Fruit fly (Drosophila melanogaster) whole organism, embryonic: ENCODE measurements around the gene Orct2.
A peak's percentile ranks its signal among the peaks of the same experiment; 100 is the strongest.

Experiments
- Adf1 ChIP-seq: fragments of 200-800 bp; sonication (Bioruptor generic); IDR thresholded peaks from 2 replicates; pipeline ENCODE4 v1.3.6; 2022; ENCODE audit warnings: missing biosample characterization, missing genetic modification characterization
- Aef1 ChIP-seq: fragments of 200-800 bp; sonication (Bioruptor generic); IDR thresholded peaks from 3 replicates; pipeline ENCODE4 v1.3.6; 2022; ENCODE audit warnings: missing biosample characterization, missing genetic modification characterization
- Atf6 ChIP-seq: fragments of 200-800 bp; sonication (Bioruptor generic); IDR thresholded peaks from 2 replicates; pipeline ENCODE4 v1.3.6; 2022; ENCODE audit warnings: missing biosample characterization, missing genetic modification characterization
- B-H1 ChIP-seq: fragments of 200-800 bp; sonication (Bioruptor generic); IDR thresholded peaks from 3 replicates; pipeline ENCODE4 v1.3.6; 2022; ENCODE audit warnings: missing biosample characterization, missing genetic modification characterization
- CG10543 ChIP-seq: fragments of 200-800 bp; sonication (Bioruptor generic); optimal IDR thresholded peaks from 3 replicates; lab custom pipeline; 2017; ENCODE audit warnings: missing biosample characterization, mild to moderate bottlenecking, missing genetic modification characterization, moderate library complexity
- CG11504 ChIP-seq: fragments of 200-800 bp; sonication (Bioruptor generic); optimal IDR thresholded peaks from 3 replicates; lab custom pipeline; 2019; ENCODE audit warnings: missing biosample characterization, mild to moderate bottlenecking, missing genetic modification characterization, moderate library complexity
- CG11695 ChIP-seq: fragments of 200-800 bp; sonication (Bioruptor generic); IDR thresholded peaks from 3 replicates; pipeline ENCODE4 v1.3.6; 2022; ENCODE audit warnings: missing biosample characterization, missing genetic modification characterization
- CG12391 ChIP-seq: fragments of 200-800 bp; sonication (Bioruptor generic); optimal IDR thresholded peaks from 3 replicates; lab custom pipeline; 2018; ENCODE audit warnings: missing biosample characterization, mild to moderate bottlenecking, missing genetic modification characterization, moderate library complexity
- CG13424 ChIP-seq: fragments of 200-800 bp; sonication (Bioruptor generic); optimal IDR thresholded peaks from 2 replicates; lab custom pipeline; 2019; ENCODE audit warnings: missing biosample characterization, mild to moderate bottlenecking, missing genetic modification characterization, moderate library complexity
- CG14965 ChIP-seq: fragments of 200-800 bp; sonication (Bioruptor generic); optimal IDR thresholded peaks from 2 replicates; lab custom pipeline; 2016; ENCODE audit warnings: missing biosample characterization, missing genetic modification characterization, borderline replicate concordance
- CG15601 ChIP-seq: fragments of 200-800 bp; sonication (Bioruptor generic); optimal IDR thresholded peaks from 3 replicates; lab custom pipeline; 2019; ENCODE audit warnings: missing biosample characterization, mild to moderate bottlenecking, missing genetic modification characterization, moderate library complexity
- CG16779 ChIP-seq: fragments of 200-800 bp; sonication (Bioruptor generic); IDR thresholded peaks from 2 replicates; pipeline ENCODE4 v1.3.6; 2022; ENCODE audit warnings: missing biosample characterization, missing genetic modification characterization
- CG16813 ChIP-seq: fragments of 200-800 bp; sonication (Bioruptor generic); IDR thresholded peaks from 3 replicates; pipeline ENCODE4 v1.3.6; 2022; ENCODE audit warnings: missing biosample characterization, missing genetic modification characterization; ENCODE audit not compliant: partially characterized antibody
- CG17328 ChIP-seq: fragments of 200-800 bp; sonication (Bioruptor generic); IDR thresholded peaks from 2 replicates; pipeline ENCODE4 v1.3.6; 2022; ENCODE audit warnings: missing biosample characterization, missing genetic modification characterization
- CG17361 ChIP-seq: fragments of 200-800 bp; sonication (Bioruptor generic); IDR thresholded peaks from 3 replicates; pipeline ENCODE4 v1.3.6; 2022; ENCODE audit warnings: missing biosample characterization, missing genetic modification characterization
- CG1832 ChIP-seq: fragments of 200-800 bp; sonication (Bioruptor generic); optimal IDR thresholded peaks from 2 replicates; lab custom pipeline; 2017; ENCODE audit warnings: missing biosample characterization, mild to moderate bottlenecking, missing genetic modification characterization, inconsistent platforms
- CG30403 ChIP-seq: fragments of 200-800 bp; sonication (Bioruptor generic); optimal IDR thresholded peaks from 3 replicates; lab custom pipeline; 2016; ENCODE audit warnings: missing biosample characterization, missing genetic modification characterization
- CG4360 ChIP-seq: fragments of 200-800 bp; sonication (Bioruptor generic); IDR thresholded peaks from 2 replicates; pipeline ENCODE4 v1.3.6; 2022; ENCODE audit warnings: missing biosample characterization, missing genetic modification characterization
- CG7928 ChIP-seq: fragments of 200-800 bp; sonication (Bioruptor generic); optimal IDR thresholded peaks from 2 replicates; lab custom pipeline; 2017; ENCODE audit warnings: missing biosample characterization, mild to moderate bottlenecking, missing genetic modification characterization
- CG8290 ChIP-seq, 3 experiments: fragments of 200-800 bp; sonication (Bioruptor generic); optimal IDR thresholded peaks; 2 replicates each; lab custom pipeline; 2016 to 2019; ENCODE audit warnings: missing biosample characterization in 3 of 3, missing genetic modification characterization in 3 of 3, mild to moderate bottlenecking in 2 of 3, moderate library complexity in 1 of 3
- CG9609 ChIP-seq: fragments of 200-800 bp; sonication (Bioruptor generic); optimal IDR thresholded peaks from 3 replicates; lab custom pipeline; 2016; ENCODE audit warnings: missing biosample characterization, missing genetic modification characterization
- CG9727 ChIP-seq: fragments of 200-800 bp; sonication (Bioruptor generic); optimal IDR thresholded peaks from 3 replicates; lab custom pipeline; 2017; ENCODE audit warnings: missing biosample characterization, mild to moderate bottlenecking, missing genetic modification characterization
- CrebB ChIP-seq: fragments of 200-800 bp; sonication (Bioruptor generic); optimal IDR thresholded peaks from 3 replicates; lab custom pipeline; 2018; ENCODE audit warnings: missing biosample characterization, mild to moderate bottlenecking, missing genetic modification characterization
- Dll ChIP-seq: fragments of 200-800 bp; sonication (Bioruptor generic); IDR thresholded peaks from 4 replicates; pipeline ENCODE4 v1.3.6; 2022; ENCODE audit warnings: missing biosample characterization, missing genetic modification characterization; ENCODE audit not compliant: partially characterized antibody
- E2f2 ChIP-seq: fragments of 200-800 bp; sonication (Bioruptor generic); IDR thresholded peaks from 2 replicates; pipeline ENCODE4 v1.3.6; 2022; ENCODE audit warnings: missing biosample characterization, missing genetic modification characterization
- Lhr ChIP-seq: fragments of 200-800 bp; sonication (Bioruptor generic); optimal IDR thresholded peaks from 3 replicates; lab custom pipeline; 2017; ENCODE audit warnings: mild to moderate bottlenecking, missing biosample characterization, missing genetic modification reagents, missing genetic modification characterization
- MESR4 ChIP-seq: fragments of 200-800 bp; sonication (Bioruptor generic); optimal IDR thresholded peaks from 2 replicates; lab custom pipeline; 2018; ENCODE audit warnings: missing biosample characterization, mild to moderate bottlenecking, missing genetic modification characterization, moderate library complexity
- Meics ChIP-seq: fragments of 200-800 bp; sonication (Bioruptor generic); optimal IDR thresholded peaks from 2 replicates; lab custom pipeline; 2017; ENCODE audit warnings: missing biosample characterization, mild to moderate bottlenecking, missing genetic modification characterization
- NC2β ChIP-seq: fragments of 200-800 bp; sonication (Bioruptor generic); optimal IDR thresholded peaks from 2 replicates; lab custom pipeline; 2016; ENCODE audit warnings: missing biosample characterization, missing genetic modification characterization
- Nf-YC ChIP-seq: fragments of 200-800 bp; optimal IDR thresholded peaks from 3 replicates; lab custom pipeline; 2019; ENCODE audit warnings: missing biosample characterization, mild to moderate bottlenecking, missing genetic modification characterization, moderate library complexity
- PHDP ChIP-seq: fragments of 200-800 bp; sonication (Bioruptor generic); optimal IDR thresholded peaks from 3 replicates; lab custom pipeline; 2018; ENCODE audit warnings: missing biosample characterization, mild to moderate bottlenecking, missing genetic modification characterization, moderate library complexity
- Usf ChIP-seq: fragments of 200-800 bp; sonication (Bioruptor generic); optimal IDR thresholded peaks from 2 replicates; lab custom pipeline; 2017; ENCODE audit warnings: missing genotype, missing biosample characterization, missing genetic modification characterization
- abd-A ChIP-seq: fragments of 200-800 bp; sonication (Bioruptor generic); optimal IDR thresholded peaks from 3 replicates; lab custom pipeline; 2019; ENCODE audit warnings: missing biosample characterization, mild to moderate bottlenecking, missing genetic modification characterization, moderate library complexity
- aop ChIP-seq: fragments of 200-800 bp; sonication (Bioruptor generic); IDR thresholded peaks from 2 replicates; pipeline ENCODE4 v1.3.6; 2022; ENCODE audit warnings: missing biosample characterization, missing genetic modification characterization
- br ChIP-seq: fragments of >200 bp; optimal IDR thresholded peaks from 2 replicates; lab custom pipeline; 2017
- cato ChIP-seq: fragments of 200-800 bp; sonication (Bioruptor generic); optimal IDR thresholded peaks from 2 replicates; lab custom pipeline; 2016; ENCODE audit warnings: missing biosample characterization, missing genetic modification characterization, borderline replicate concordance
- crp ChIP-seq, 2 experiments: fragments of 200-800 bp; sonication (Bioruptor generic); optimal IDR thresholded peaks; 2 replicates in 1 of 2; 3 replicates in 1 of 2; lab custom pipeline; 2017; ENCODE audit warnings: missing biosample characterization in 2 of 2, missing genetic modification characterization in 2 of 2, mild to moderate bottlenecking in 1 of 2, moderate library complexity in 1 of 2
- gem ChIP-seq: fragments of 200-800 bp; sonication (Bioruptor generic); optimal IDR thresholded peaks from 2 replicates; lab custom pipeline; 2019; ENCODE audit warnings: missing biosample characterization, mild to moderate bottlenecking, missing genetic modification characterization, moderate library complexity
- prd ChIP-seq, 3 experiments: fragments of >200 bp in 2 of 3; fragments of 200-800 bp in 1 of 3; sonication (Bioruptor generic) in 1 of 3; optimal IDR thresholded peaks in 2 of 3; IDR thresholded peaks in 1 of 3; 2 replicates in 2 of 3; 3 replicates in 1 of 3; pipeline versions ENCODE4 v1.3.6 to Lab custom; 2017 to 2022; ENCODE audit warnings: missing biosample characterization in 1 of 3, missing genetic modification characterization in 1 of 3
- scrt ChIP-seq: fragments of 200-800 bp; sonication (Bioruptor generic); optimal IDR thresholded peaks from 2 replicates; lab custom pipeline; 2018; ENCODE audit warnings: missing biosample characterization, mild to moderate bottlenecking, missing genetic modification characterization, moderate library complexity
- sens-2 ChIP-seq: fragments of 200-800 bp; sonication (Bioruptor generic); IDR thresholded peaks from 2 replicates; pipeline ENCODE4 v1.3.6; 2022; ENCODE audit warnings: missing biosample characterization, missing genetic modification characterization
- seq ChIP-seq: fragments of 200-800 bp; sonication (Bioruptor generic); IDR thresholded peaks from 2 replicates; pipeline ENCODE4 v1.3.6; 2022; ENCODE audit warnings: missing biosample characterization, missing genetic modification characterization
- slp2 ChIP-seq: fragments of 200-800 bp; sonication (Bioruptor generic); optimal IDR thresholded peaks from 2 replicates; lab custom pipeline; 2016; ENCODE audit warnings: missing biosample characterization, missing genetic modification characterization
- so ChIP-seq: fragments of 200-800 bp; sonication (Bioruptor generic); IDR thresholded peaks from 3 replicates; pipeline ENCODE4 v1.3.6; 2022; ENCODE audit warnings: missing biosample characterization, missing genetic modification characterization
- zf30C ChIP-seq: fragments of 200-800 bp; sonication (Bioruptor generic); optimal IDR thresholded peaks from 3 replicates; lab custom pipeline; 2018; ENCODE audit warnings: missing biosample characterization, mild to moderate bottlenecking, missing genetic modification characterization

Gene Orct2

DNA sequence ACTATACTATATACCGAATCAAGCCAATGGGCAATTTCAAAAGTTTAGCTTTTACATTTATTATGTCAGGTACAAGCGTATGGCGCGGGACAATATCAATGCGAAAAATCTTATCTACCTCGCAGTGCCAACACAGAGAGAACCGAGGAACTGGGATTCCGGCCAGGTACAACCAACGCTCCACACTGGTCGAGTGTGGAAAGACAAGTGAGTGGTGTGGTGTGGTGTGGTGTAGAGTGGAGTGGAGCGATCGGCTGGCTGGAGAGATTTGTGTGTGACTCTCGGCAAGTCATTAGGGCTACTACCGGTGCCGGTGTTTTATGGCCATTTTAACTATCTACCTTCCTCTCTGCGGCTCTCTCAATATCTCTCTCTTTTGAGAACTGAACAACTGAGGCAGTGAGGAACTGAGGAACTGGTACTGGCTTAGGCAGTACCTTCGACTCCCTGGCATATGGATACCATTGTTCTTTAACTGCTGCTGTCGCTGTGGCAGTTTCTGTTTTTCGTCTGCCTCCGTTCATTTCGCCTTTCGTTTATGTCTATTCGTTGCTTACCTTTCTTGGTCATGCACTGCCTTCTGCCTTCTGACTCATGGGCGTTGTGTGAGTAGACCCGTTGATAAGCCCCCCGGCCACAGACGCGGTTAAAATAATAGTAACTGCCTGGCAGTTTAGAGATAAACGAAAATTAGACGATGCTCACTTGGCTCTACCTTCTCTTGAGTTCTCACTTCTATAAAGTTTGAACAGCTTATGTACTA, 13.4 kb upstream of the Orct2 start (continued):
- TF ChIP-seq E2f2 (GFP tag; lab: Robert Waterston, UW): peak; percentile 62
- peak; percentile 79 for TF ChIP-seq CG15601 (tag; lab: Kevin White, UChicago)
- peak; percentile 68 for TF ChIP-seq cato (GFP tag; lab: Kevin White, UChicago)
- TF ChIP-seq prd (optimal IDR thresholded peaks at IDR 0.05; lab: Kevin White, UChicago): no peak
- TF ChIP-seq prd (GFP tag; IDR thresholded peaks at IDR 0.05; lab: Robert Waterston, UW): peak; percentile 94
- TF ChIP-seq br (lab: Kevin White, UChicago): no peak
- peak; percentile 81 for TF ChIP-seq CrebB (tag; lab: Kevin White, UChicago)
- no peak for TF ChIP-seq Lhr (GFP tag; lab: Kevin White, UChicago)
- TF ChIP-seq CG17361: peak; percentile 90; the same call in 2 of the 3 replicates
- peak; percentile 36 for TF ChIP-seq Nf-YC (tag; lab: Kevin White, UChicago)
- TF ChIP-seq CG7928 (GFP tag; lab: Kevin White, UChicago): peak; percentile 40
- TF ChIP-seq CG16813 (GFP tag; lab: Robert Waterston, UW): no peak
- TF ChIP-seq, all 482 proteins: peak for 413

dm6 chr3R:24260041-24260379, 12.8 kb upstream of the Orct2 start:
- TF ChIP-seq zf30C (GFP tag; lab: Kevin White, UChicago) (no peak), CG17361 (peak; percentile 56; the same call in 1 of the 3 replicates), CG9727 (GFP tag; lab: Kevin White, UChicago) (peak; percentile 54), CG30403 (GFP tag; lab: Kevin White, UChicago) (peak; percentile 7), CG1832 (GFP tag; lab: Kevin White, UChicago) (no peak), Adf1 (no peak), scrt (GFP tag; lab: Kevin White, UChicago) (no peak), PHDP (tag; lab: Kevin White, UChicago) (no peak), Usf (no peak), crp (GFP tag; optimal IDR thresholded peaks at IDR 0.05; lab: Kevin White, UChicago) (peak in 1 of 2 experiments; percentile 42), CG10543 (GFP tag; lab: Kevin White, UChicago) (no peak), CG7928 (GFP tag; lab: Kevin White, UChicago) (no peak), cato (GFP tag; lab: Kevin White, UChicago) (no peak), MESR4 (GFP tag; lab: Kevin White, UChicago) (peak; percentile 32), CG11695 (GFP tag; lab: Robert Waterston, UW) (0 out of 3 replicates have a peak, but pooled peaks have one; percentile 0), seq (GFP tag; lab: Robert Waterston, UW) (no peak), CG11504 (no peak), gem (tag; lab: Kevin White, UChicago) (no peak), sens-2 (GFP tag; lab: Robert Waterston, UW) (no peak), B-H1 (GFP tag; lab: Robert Waterston, UW) (no peak), Lhr (GFP tag; lab: Kevin White, UChicago) (peak; percentile 64), CG8290 (GFP tag; optimal IDR thresholded peaks at IDR 0.05; lab: Kevin White, UChicago) (peak; percentile 67), CG8290 (tag; optimal IDR thresholded peaks at IDR 0.05; lab: Kevin White, UChicago) (no peak), Meics (GFP tag; lab: Kevin White, UChicago) (no peak), Aef1 (no peak), CG17328 (GFP tag; lab: Robert Waterston, UW) (no peak), Dll (GFP tag; lab: Robert Waterston, UW) (no peak), NC2β (GFP tag; lab: Kevin White, UChicago) (no peak), CG14965 (GFP tag; lab: Kevin White, UChicago) (peak; percentile 30), so (GFP tag; lab: Robert Waterston, UW) (peak; percentile 1; the same call in 1 of the 3 replicates), CG4360 (GFP tag; lab: Robert Waterston, UW) (0 out of 2 replicates have a peak, but pooled peaks have one; percentile 39), CG13424 (no peak), aop (GFP tag; lab: Robert Waterston, UW) (0 out of 2 replicates have a peak, but pooled peaks have one; percentile 1), CG9609 (GFP tag; lab: Kevin White, UChicago) (peak; percentile 88), CG12391 (no peak), abd-A (tag; lab: Kevin White, UChicago) (no peak), CG16779 (GFP tag; lab: Robert Waterston, UW) (no peak), slp2 (no peak), Atf6 (no peak; the same call in 1 of the 2 replicates)
